Worm (Caenorhabditis elegans): ENCODE results near the gene Y97E10AR.2.
A peak's percentile ranks its signal among the peaks of the same experiment; 100 is the strongest.

Gene Y97E10AR.2

ce11 chrV:7971376-7971775 is 24.6 kb upstream of the Y97E10AR.2 start:
- TF ChIP-seq snpc-4 (tag; optimal IDR thresholded peaks at IDR 0.05): no peak
- TF ChIP-seq mml-1 (tag; optimal IDR thresholded peaks at IDR 0.05): no peak
- no peak for TF ChIP-seq nhr-12 (tag; optimal IDR thresholded peaks at IDR 0.05)
- no peak for TF ChIP-seq unc-62 (GFP tag; optimal IDR thresholded peaks at IDR 0.05)
- TF ChIP-seq nhr-11 (tag; optimal IDR thresholded peaks at IDR 0.05): no peak
- no peak for TF ChIP-seq ztf-4 (tag; optimal IDR thresholded peaks at IDR 0.05)
- TF ChIP-seq nhr-76 (tag; optimal IDR thresholded peaks at IDR 0.05): no peak
- no peak for TF ChIP-seq egl-27 (tag; optimal IDR thresholded peaks at IDR 0.05)
- no peak for TF ChIP-seq hmg-11 (tag; optimal IDR thresholded peaks at IDR 0.05)
- no peak for TF ChIP-seq lsy-12 (tag; optimal IDR thresholded peaks at IDR 0.05)
- no peak for TF ChIP-seq R02D3.7 (tag; optimal IDR thresholded peaks at IDR 0.05)
- no peak for TF ChIP-seq sea-2 (GFP tag; optimal IDR thresholded peaks at IDR 0.05)

ce11 chrV:7977701-7978461 is 18.1 kb upstream of the Y97E10AR.2 start, which contains the start of gene let-413:
Gene let-413, minus strand, starts transcription at chrV:7977776.
- TF ChIP-seq ceh-16 (tag; optimal IDR thresholded peaks at IDR 0.05) (no peak), R02D3.7 (tag; optimal IDR thresholded peaks at IDR 0.05) (no peak), lin-39 (tag; optimal IDR thresholded peaks at IDR 0.05) (no peak), pha-4 (tag; optimal IDR thresholded peaks at IDR 0.05) (peak; percentile 47), hmg-11 (tag; optimal IDR thresholded peaks at IDR 0.05) (no peak), unc-62 (GFP tag; optimal IDR thresholded peaks at IDR 0.05) (no peak), nfya-1 (tag; optimal IDR thresholded peaks at IDR 0.05; ENCODE audit: insufficient read depth) (peak; percentile 25), nhr-43 (tag; optimal IDR thresholded peaks at IDR 0.05; ENCODE audit: poor library complexity, severe bottlenecking) (no peak), nhr-67 (tag; optimal IDR thresholded peaks at IDR 0.05) (no peak), nhr-76 (tag; optimal IDR thresholded peaks at IDR 0.05) (no peak), lin-15B (tag; optimal IDR thresholded peaks at IDR 0.05) (no peak), jun-1 (tag; optimal IDR thresholded peaks at IDR 0.05) (no peak), egl-5 (tag; optimal IDR thresholded peaks at IDR 0.05) (no peak), nhr-237 (tag; optimal IDR thresholded peaks at IDR 0.05) (no peak), elt-2 (tag; optimal IDR thresholded peaks at IDR 0.05) (peak; percentile 62), ama-1 (optimal IDR thresholded peaks at IDR 0.05) (no peak), ceh-28 (tag; optimal IDR thresholded peaks at IDR 0.05) (no peak), zag-1 (tag; optimal IDR thresholded peaks at IDR 0.05) (no peak), mdl-1 (tag; optimal IDR thresholded peaks at IDR 0.05) (no peak), nhr-25 (tag; optimal IDR thresholded peaks at IDR 0.05) (no peak), ztf-11 (tag; optimal IDR thresholded peaks at IDR 0.05) (no peak), egl-27 (tag; optimal IDR thresholded peaks at IDR 0.05) (no peak), unc-39 (tag; optimal IDR thresholded peaks at IDR 0.05) (no peak), skn-1 (tag; optimal IDR thresholded peaks at IDR 0.05) (no peak), aly-2 (tag; optimal IDR thresholded peaks at IDR 0.05) (no peak), pqm-1 (tag; optimal IDR thresholded peaks at IDR 0.05) (peak; percentile 67), elt-1 (tag; optimal IDR thresholded peaks at IDR 0.05) (no peak), nhr-11 (tag; optimal IDR thresholded peaks at IDR 0.05) (no peak), nhr-28 (tag; optimal IDR thresholded peaks at IDR 0.05) (no peak), snpc-4 (tag; optimal IDR thresholded peaks at IDR 0.05) (no peak), nhr-23 (tag; optimal IDR thresholded peaks at IDR 0.05) (no peak), nhr-12 (tag; optimal IDR thresholded peaks at IDR 0.05) (no peak), ceh-82 (tag; optimal IDR thresholded peaks at IDR 0.05) (no peak), daf-12 (tag; optimal IDR thresholded peaks at IDR 0.05) (no peak), nhr-77 (tag; optimal IDR thresholded peaks at IDR 0.05) (no peak)

- TF ChIP-seq nhr-237 (tag; optimal IDR thresholded peaks at IDR 0.05) (no peak), mml-1 (tag; optimal IDR thresholded peaks at IDR 0.05) (no peak), pqm-1 (tag; optimal IDR thresholded peaks at IDR 0.05) (peak; percentile 12), nhr-23 (tag; optimal IDR thresholded peaks at IDR 0.05) (peak; percentile 55), mdl-1 (tag; optimal IDR thresholded peaks at IDR 0.05) (no peak), nhr-12 (tag; optimal IDR thresholded peaks at IDR 0.05) (no peak), hmg-11 (tag; optimal IDR thresholded peaks at IDR 0.05) (peak; percentile 32), nhr-28 (tag; optimal IDR thresholded peaks at IDR 0.05) (no peak), nhr-11 (tag; optimal IDR thresholded peaks at IDR 0.05) (no peak), tbx-2 (tag; optimal IDR thresholded peaks at IDR 0.05) (no peak), nhr-43 (tag; optimal IDR thresholded peaks at IDR 0.05; ENCODE audit: poor library complexity, severe bottlenecking) (no peak), ztf-11 (tag; optimal IDR thresholded peaks at IDR 0.05) (no peak), pha-4 (tag; optimal IDR thresholded peaks at IDR 0.05) (peak; percentile 73), elt-2 (tag; optimal IDR thresholded peaks at IDR 0.05) (peak; percentile 31), elt-1 (tag; optimal IDR thresholded peaks at IDR 0.05) (no peak), fos-1 (tag; optimal IDR thresholded peaks at IDR 0.05) (no peak), unc-39 (tag; optimal IDR thresholded peaks at IDR 0.05) (no peak), ceh-82 (tag; optimal IDR thresholded peaks at IDR 0.05) (no peak), skn-1 (tag; optimal IDR thresholded peaks at IDR 0.05) (no peak), egl-5 (tag; optimal IDR thresholded peaks at IDR 0.05) (no peak), lin-39 (tag; optimal IDR thresholded peaks at IDR 0.05) (peak; percentile 1), nfya-1 (tag; optimal IDR thresholded peaks at IDR 0.05; ENCODE audit: insufficient read depth) (peak; percentile 32), ceh-9 (tag; optimal IDR thresholded peaks at IDR 0.05) (no peak), nhr-67 (tag; optimal IDR thresholded peaks at IDR 0.05) (no peak), ama-1 (optimal IDR thresholded peaks at IDR 0.05) (no peak), jun-1 (tag; optimal IDR thresholded peaks at IDR 0.05) (no peak), unc-62 (GFP tag; optimal IDR thresholded peaks at IDR 0.05) (no peak), nhr-77 (tag; optimal IDR thresholded peaks at IDR 0.05) (no peak), lin-15B (tag; optimal IDR thresholded peaks at IDR 0.05) (peak; percentile 14), nhr-25 (tag; optimal IDR thresholded peaks at IDR 0.05) (peak; percentile 93), nhr-76 (tag; optimal IDR thresholded peaks at IDR 0.05) (no peak), R02D3.7 (tag; optimal IDR thresholded peaks at IDR 0.05) (no peak), zag-1 (tag; optimal IDR thresholded peaks at IDR 0.05) (no peak), ceh-28 (tag; optimal IDR thresholded peaks at IDR 0.05) (peak; percentile 45), fkh-2 (tag; optimal IDR thresholded peaks at IDR 0.05) (no peak), egl-27 (tag; optimal IDR thresholded peaks at IDR 0.05) (no peak)
Observed at ce11 chrV:7978798-7979197, 17.2 kb upstream of the Y97E10AR.2 start.
